Worm (Caenorhabditis elegans): Measurements from ENCODE around the gene K02F3.2.
A peak's percentile ranks its signal among the peaks of the same experiment; 100 is the strongest.

The K02F3.2 gene

DNA sequence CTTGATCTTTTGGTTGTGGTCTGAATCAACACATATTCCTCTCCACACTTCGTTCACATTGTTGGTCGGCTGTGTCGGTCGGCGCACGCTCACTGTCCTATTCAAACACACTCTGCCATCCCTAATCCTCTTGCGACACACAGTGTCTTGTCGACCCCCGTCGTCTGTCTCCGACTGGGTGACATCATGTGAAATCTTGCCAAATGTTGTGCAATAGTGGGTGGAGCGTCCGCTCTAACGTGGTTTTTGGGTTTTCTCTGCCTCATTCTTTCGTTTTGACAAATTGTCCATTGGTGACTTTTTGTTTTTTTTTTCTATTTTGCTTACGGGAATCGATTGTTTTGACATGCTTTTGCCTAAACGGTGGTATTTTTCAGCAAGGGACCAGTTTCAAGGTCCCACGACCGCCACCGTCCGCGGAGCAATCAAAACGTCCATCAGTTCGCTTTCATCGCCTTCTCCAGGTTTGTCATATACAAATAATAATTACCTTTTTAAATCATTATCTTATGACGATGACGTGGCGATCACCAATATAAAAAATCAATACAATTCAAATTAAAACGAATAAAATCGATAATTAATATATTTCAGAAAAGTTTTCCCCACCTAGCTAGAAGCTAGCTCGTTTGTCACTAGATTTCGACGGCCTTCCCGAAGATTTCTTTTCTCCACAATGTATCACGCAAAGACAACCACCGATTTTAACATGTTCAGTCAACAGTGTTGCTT lies 11.8 kb upstream of the K02F3.2 start (continued):
- TF ChIP-seq mab-9 (GFP tag; IDR thresholded peaks at IDR 0.05), result peak; percentile 63; the same call in 1 of the 2 replicates
- TF ChIP-seq fkh-4 (tag; optimal IDR thresholded peaks at IDR 0.05; ENCODE audit: borderline replicate concordance), result no peak
- TF ChIP-seq lin-35 (GFP tag; optimal IDR thresholded peaks at IDR 0.05), result peak; percentile 79 to 89
- TF ChIP-seq isw-1 (GFP tag; IDR thresholded peaks at IDR 0.05), result peak; percentile 83
- no peak for TF ChIP-seq unc-62 (GFP tag; optimal IDR thresholded peaks at IDR 0.05)
- TF ChIP-seq fkh-8 (tag; optimal IDR thresholded peaks at IDR 0.05), result peak; percentile 94
- peak; percentile 67 to 68 (median 67) for TF ChIP-seq dpl-1 (GFP tag; optimal IDR thresholded peaks at IDR 0.05)
- peak; percentile 56 for TF ChIP-seq hpl-2 (GFP tag; optimal IDR thresholded peaks at IDR 0.05)
- peak; percentile 97 for TF ChIP-seq nhr-71 (tag; optimal IDR thresholded peaks at IDR 0.05)
- no peak for TF ChIP-seq Y116A8C.19 (tag; optimal IDR thresholded peaks at IDR 0.05; ENCODE audit: borderline replicate concordance)
- no peak for TF ChIP-seq ces-1 (GFP tag; optimal IDR thresholded peaks at IDR 0.05)
- TF ChIP-seq C16A3.4 (tag; optimal IDR thresholded peaks at IDR 0.05), result peak; percentile 94
- no peak for TF ChIP-seq vab-15 (tag; optimal IDR thresholded peaks at IDR 0.05)
- no peak for TF ChIP-seq unc-30 (tag; optimal IDR thresholded peaks at IDR 0.05)
- no peak for TF ChIP-seq zag-1 (tag; optimal IDR thresholded peaks at IDR 0.05)
- peak; percentile 86 for TF ChIP-seq tbx-2 (tag; optimal IDR thresholded peaks at IDR 0.05)
- peak; percentile 95 for TF ChIP-seq snu-23 (GFP tag; optimal IDR thresholded peaks at IDR 0.05)
- peak; percentile 91 for TF ChIP-seq nhr-20 (tag; optimal IDR thresholded peaks at IDR 0.05)
- no peak for TF ChIP-seq C34B4.2 (tag; optimal IDR thresholded peaks at IDR 0.05)
- peak; percentile 63 for TF ChIP-seq elt-2 (tag; optimal IDR thresholded peaks at IDR 0.05)
- no peak for TF ChIP-seq nhr-12 (tag; optimal IDR thresholded peaks at IDR 0.05)
- TF ChIP-seq nhr-28 (tag; optimal IDR thresholded peaks at IDR 0.05), result no peak
- peak; percentile 32 for TF ChIP-seq ceh-8 (GFP tag; optimal IDR thresholded peaks at IDR 0.05)
- peak; percentile 80 for TF ChIP-seq snpc-4 (tag; optimal IDR thresholded peaks at IDR 0.05)
- TF ChIP-seq efl-3 (GFP tag; optimal IDR thresholded peaks at IDR 0.05), result no peak
- TF ChIP-seq lin-14 (GFP tag; optimal IDR thresholded peaks at IDR 0.05), result peak; percentile 99
- TF ChIP-seq unc-86 (tag; optimal IDR thresholded peaks at IDR 0.05), result peak; percentile 80
- TF ChIP-seq ceh-88 (GFP tag; IDR thresholded peaks at IDR 0.05), result peak; percentile 45; the same call in 1 of the 2 replicates
- peak; percentile 37 for TF ChIP-seq ztf-4 (tag; optimal IDR thresholded peaks at IDR 0.05)
- no peak for TF ChIP-seq C04F5.9 (tag; optimal IDR thresholded peaks at IDR 0.05)
- TF ChIP-seq ztf-11 (tag; optimal IDR thresholded peaks at IDR 0.05), result peak in 1 of 2 experiments; percentile 11
- TF ChIP-seq mep-1 (tag; optimal IDR thresholded peaks at IDR 0.05), result peak; percentile 93
- peak; percentile 74 to 78 for TF ChIP-seq egl-27 (tag; optimal IDR thresholded peaks at IDR 0.05)
- TF ChIP-seq elt-3 (tag; optimal IDR thresholded peaks at IDR 0.05), result peak in 5 of 6 experiments; percentile 5 to 84 (median 65)
- no peak for TF ChIP-seq sox-4 (tag; optimal IDR thresholded peaks at IDR 0.05)
- peak; percentile 32 for TF ChIP-seq F16B12.6 (tag; optimal IDR thresholded peaks at IDR 0.05)
- TF ChIP-seq lsy-2 (tag; optimal IDR thresholded peaks at IDR 0.05), result peak; percentile 81 to 95
- peak; percentile 12 for TF ChIP-seq lir-3 (tag; optimal IDR thresholded peaks at IDR 0.05; ENCODE audit: poor library complexity)
- peak; percentile 80 for TF ChIP-seq ama-1 (optimal IDR thresholded peaks at IDR 0.05)
- peak; percentile 84 for TF ChIP-seq nhr-90 (tag; optimal IDR thresholded peaks at IDR 0.05; ENCODE audit: poor library complexity)
- TF ChIP-seq blmp-1 (tag; optimal IDR thresholded peaks at IDR 0.05), result peak; percentile 51
- TF ChIP-seq nhr-237 (tag; optimal IDR thresholded peaks at IDR 0.05), result peak; percentile 90

DNA sequence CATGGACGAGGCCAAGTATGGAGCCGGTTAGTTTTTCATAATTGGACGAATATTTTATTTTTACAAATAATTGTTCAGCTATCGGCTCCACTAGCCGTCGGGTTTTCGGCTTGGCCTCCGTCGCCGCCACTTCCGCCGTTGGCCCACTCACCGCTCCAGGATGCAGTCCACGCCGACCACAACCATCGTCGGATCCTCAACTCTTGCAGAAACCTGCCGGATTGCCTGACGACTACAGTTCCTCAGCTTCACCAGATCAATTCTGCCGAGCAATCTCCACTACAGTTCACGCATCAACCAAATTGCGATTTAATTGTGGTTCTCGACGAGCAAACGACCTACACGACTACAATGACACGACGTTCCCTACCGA lies 11.2 kb upstream of the K02F3.2 start:
- no peak for TF ChIP-seq lin-15B (tag; optimal IDR thresholded peaks at IDR 0.05)
- no peak for TF ChIP-seq ces-1 (GFP tag; optimal IDR thresholded peaks at IDR 0.05)
- TF ChIP-seq F16B12.6 (tag; optimal IDR thresholded peaks at IDR 0.05), result no peak
- TF ChIP-seq zip-4 (GFP tag; optimal IDR thresholded peaks at IDR 0.05), result peak; percentile 7
- TF ChIP-seq isw-1 (GFP tag; IDR thresholded peaks at IDR 0.05), result no peak
- peak in 1 of 2 experiments; percentile 7 for TF ChIP-seq mdl-1 (tag; optimal IDR thresholded peaks at IDR 0.05)
- TF ChIP-seq efl-1 (optimal IDR thresholded peaks at IDR 0.05), result no peak
- no peak for TF ChIP-seq efl-1 (GFP tag; optimal IDR thresholded peaks at IDR 0.05 in 1 of 2)
- peak; percentile 64 for TF ChIP-seq nhr-85 (tag)
- TF ChIP-seq sptf-1 (tag; optimal IDR thresholded peaks at IDR 0.05), result no peak
- no peak for TF ChIP-seq C16A3.4 (tag; optimal IDR thresholded peaks at IDR 0.05)
- no peak for TF ChIP-seq ztf-11 (tag; optimal IDR thresholded peaks at IDR 0.05)
- no peak for TF ChIP-seq fkh-4 (tag; optimal IDR thresholded peaks at IDR 0.05; ENCODE audit: borderline replicate concordance)
- TF ChIP-seq ceh-8 (GFP tag; optimal IDR thresholded peaks at IDR 0.05), result no peak
- TF ChIP-seq fkh-10 (GFP tag; optimal IDR thresholded peaks at IDR 0.05), result no peak
- TF ChIP-seq lin-39 (tag; optimal IDR thresholded peaks at IDR 0.05), result no peak
- TF ChIP-seq snu-23 (GFP tag; optimal IDR thresholded peaks at IDR 0.05), result no peak
- TF ChIP-seq Y116A8C.19 (tag; optimal IDR thresholded peaks at IDR 0.05; ENCODE audit: borderline replicate concordance), result no peak
- no peak for TF ChIP-seq mef-2 (tag; optimal IDR thresholded peaks at IDR 0.05)
